Fruit fly (Drosophila melanogaster) whole organism, embryonic: ENCODE measurements around the gene CG14507.

Source experiments
- Abd-B ChIP-seq: fragments of 200-800 bp; sonication (Bioruptor generic); optimal IDR thresholded peaks from 2 replicates; lab custom pipeline; 2018; ENCODE audit warnings: missing biosample characterization, mild to moderate bottlenecking, missing genetic modification characterization, moderate library complexity
- BEAF-32 ChIP-seq: fragments of 200-800 bp; sonication (Bioruptor generic); optimal IDR thresholded peaks from 3 replicates; lab custom pipeline; 2017; ENCODE audit warnings: missing biosample characterization, missing genetic modification characterization, mild to moderate bottlenecking, moderate library complexity, missing genetic modification reagents
- CG11247 ChIP-seq: fragments of 200-800 bp; sonication (Bioruptor generic); IDR thresholded peaks from 2 replicates; pipeline ENCODE4 v1.3.6; 2022; ENCODE audit warnings: missing biosample characterization, missing genetic modification characterization
- CG11695 ChIP-seq: fragments of 200-800 bp; sonication (Bioruptor generic); IDR thresholded peaks from 3 replicates; pipeline ENCODE4 v1.3.6; 2022; ENCODE audit warnings: missing biosample characterization, missing genetic modification characterization
- CG12236 ChIP-seq: fragments of 200-800 bp; sonication (Bioruptor generic); optimal IDR thresholded peaks from 2 replicates; lab custom pipeline; 2016; ENCODE audit warnings: missing biosample characterization, missing genetic modification characterization
- CG12391 ChIP-seq: fragments of 200-800 bp; sonication (Bioruptor generic); optimal IDR thresholded peaks from 3 replicates; lab custom pipeline; 2018; ENCODE audit warnings: missing biosample characterization, mild to moderate bottlenecking, missing genetic modification characterization, moderate library complexity
- CG1647 ChIP-seq: fragments of 200-800 bp; sonication (Bioruptor generic); optimal IDR thresholded peaks from 3 replicates; lab custom pipeline; 2016; ENCODE audit warnings: missing biosample characterization, missing genetic modification characterization
- CG16863 ChIP-seq: fragments of 200-800 bp; sonication (Bioruptor generic); optimal IDR thresholded peaks from 3 replicates; lab custom pipeline; 2016; ENCODE audit warnings: missing biosample characterization, missing genetic modification characterization
- CG2678 ChIP-seq: fragments of 200-800 bp; sonication (Bioruptor generic); optimal IDR thresholded peaks from 3 replicates; lab custom pipeline; 2019; ENCODE audit warnings: missing biosample characterization, mild to moderate bottlenecking, missing genetic modification characterization, moderate library complexity
- CG2875 ChIP-seq: fragments of 200-800 bp; sonication (Bioruptor generic); optimal IDR thresholded peaks from 2 replicates; lab custom pipeline; 2017; ENCODE audit warnings: missing biosample characterization, mild to moderate bottlenecking, missing genetic modification characterization, missing genetic modification reagents
- CG30403 ChIP-seq: fragments of 200-800 bp; sonication (Bioruptor generic); optimal IDR thresholded peaks from 3 replicates; lab custom pipeline; 2016; ENCODE audit warnings: missing biosample characterization, missing genetic modification characterization
- CG31441 ChIP-seq: fragments of 200-800 bp; sonication (Bioruptor generic); IDR thresholded peaks from 2 replicates; pipeline ENCODE4 v1.3.6; 2022; ENCODE audit warnings: missing biosample characterization, missing genetic modification characterization
- CG3163 ChIP-seq: fragments of 200-800 bp; sonication (Bioruptor generic); optimal IDR thresholded peaks from 3 replicates; lab custom pipeline; 2016; ENCODE audit warnings: missing biosample characterization, missing genetic modification characterization
- CG4424 ChIP-seq: fragments of 200-800 bp; sonication (Bioruptor generic); optimal IDR thresholded peaks from 3 replicates; lab custom pipeline; 2016; ENCODE audit warnings: missing biosample characterization, missing genetic modification characterization
- CG7556 ChIP-seq: fragments of 200-800 bp; sonication (Bioruptor generic); optimal IDR thresholded peaks from 2 replicates; lab custom pipeline; 2017; ENCODE audit warnings: missing biosample characterization, mild to moderate bottlenecking, missing genetic modification characterization
- CoRest ChIP-seq: fragments of 200-800 bp; sonication (Bioruptor generic); optimal IDR thresholded peaks from 3 replicates; lab custom pipeline; 2018; ENCODE audit warnings: missing biosample characterization, mild to moderate bottlenecking, missing genetic modification characterization, moderate library complexity
- D ChIP-seq, 2 experiments: fragments of 200-800 bp in 1 of 2; fragments of >200 bp in 1 of 2; sonication (Bioruptor generic) in 1 of 2; optimal IDR thresholded peaks; 2 replicates in 1 of 2; 3 replicates in 1 of 2; lab custom pipeline; 2017; ENCODE audit warnings: mild to moderate bottlenecking in 1 of 2, missing biosample characterization in 1 of 2, missing genetic modification characterization in 1 of 2, missing genetic modification reagents in 1 of 2
- Fer2 ChIP-seq: fragments of 200-800 bp; sonication (Bioruptor generic); optimal IDR thresholded peaks from 2 replicates; lab custom pipeline; 2018; ENCODE audit warnings: missing biosample characterization, mild to moderate bottlenecking, missing genetic modification characterization, moderate library complexity
- H2.0 ChIP-seq: fragments of 200-800 bp; sonication (Bioruptor generic); IDR thresholded peaks from 2 replicates; pipeline ENCODE4 v1.3.6; 2022; ENCODE audit warnings: missing biosample characterization, missing genetic modification characterization
- Lim3 ChIP-seq: fragments of 200-800 bp; sonication (Bioruptor generic); IDR thresholded peaks from 2 replicates; pipeline ENCODE4 v1.3.6; 2022; ENCODE audit warnings: missing biosample characterization, missing genetic modification characterization
- Med ChIP-seq: fragments of 200-800 bp; sonication (Bioruptor generic); peaks from one replicate; lab custom pipeline; 2016; ENCODE audit warnings: missing biosample characterization, missing genetic modification characterization, mild to moderate bottlenecking, inconsistent platforms, moderate library complexity
- Nf-YA ChIP-seq: fragments of 200-800 bp; sonication (Bioruptor generic); IDR thresholded peaks from 2 replicates; pipeline ENCODE4 v1.3.6; 2022; ENCODE audit warnings: missing biosample characterization, missing genetic modification characterization
- Oli ChIP-seq: fragments of 200-800 bp; sonication (Bioruptor generic); optimal IDR thresholded peaks from 2 replicates; lab custom pipeline; 2018; ENCODE audit warnings: missing biosample characterization, mild to moderate bottlenecking, missing genetic modification characterization, moderate library complexity
- PHDP ChIP-seq: fragments of 200-800 bp; sonication (Bioruptor generic); optimal IDR thresholded peaks from 3 replicates; lab custom pipeline; 2018; ENCODE audit warnings: missing biosample characterization, mild to moderate bottlenecking, missing genetic modification characterization, moderate library complexity
- Ravus ChIP-seq: fragments of 200-800 bp; sonication (Bioruptor generic); IDR thresholded peaks from 2 replicates; pipeline ENCODE4 v1.3.6; 2022; ENCODE audit warnings: missing biosample characterization, missing genetic modification characterization
- Spps ChIP-seq: fragments of 200-800 bp; sonication (Bioruptor generic); optimal IDR thresholded peaks from 2 replicates; lab custom pipeline; 2018; ENCODE audit warnings: missing biosample characterization, mild to moderate bottlenecking, missing genetic modification characterization
- Stat92E ChIP-seq, 3 experiments: fragments of >200 bp in 2 of 3; fragments of 200-800 bp in 1 of 3; sonication (Bioruptor generic) in 1 of 3; optimal IDR thresholded peaks; 2 replicates each; lab custom pipeline; 2017 to 2019; ENCODE audit warnings: missing biosample characterization in 3 of 3, missing genetic modification characterization in 3 of 3, mild to moderate bottlenecking in 1 of 3, moderate library complexity in 1 of 3
- Usf ChIP-seq: fragments of 200-800 bp; sonication (Bioruptor generic); optimal IDR thresholded peaks from 2 replicates; lab custom pipeline; 2017; ENCODE audit warnings: missing genotype, missing biosample characterization, missing genetic modification characterization
- ase ChIP-seq: fragments of 200-800 bp; sonication (Bioruptor generic); IDR thresholded peaks from 3 replicates; pipeline ENCODE4 v1.3.6; 2022; ENCODE audit warnings: missing biosample characterization, missing genetic modification characterization
- bsh ChIP-seq, 2 experiments: fragments of 200-800 bp; sonication (Bioruptor generic); optimal IDR thresholded peaks; 2 replicates each; lab custom pipeline; 2017 to 2018; ENCODE audit warnings: mild to moderate bottlenecking in 2 of 2, missing biosample characterization in 2 of 2, missing genetic modification characterization in 2 of 2, moderate library complexity in 1 of 2
- chif ChIP-seq, 2 experiments: fragments of 200-800 bp; sonication (Bioruptor generic); optimal IDR thresholded peaks; 3 replicates each; lab custom pipeline; 2016; ENCODE audit warnings: missing biosample characterization in 2 of 2, missing genetic modification characterization in 2 of 2
- croc ChIP-seq: fragments of 200-800 bp; sonication (Bioruptor generic); conservative IDR thresholded peaks from 3 replicates; pipeline ENCODE4 v1.3.6; 2022; ENCODE audit warnings: missing biosample characterization, missing genetic modification characterization
- da ChIP-seq: fragments of 200-800 bp; sonication (Bioruptor generic); optimal IDR thresholded peaks from 2 replicates; lab custom pipeline; 2016; ENCODE audit warnings: missing biosample characterization, missing genetic modification characterization
- dysf ChIP-seq: fragments of 200-800 bp; sonication (Bioruptor generic); IDR thresholded peaks from 3 replicates; pipeline ENCODE4 v1.3.6; 2022; ENCODE audit warnings: missing biosample characterization, missing genetic modification characterization
- gce ChIP-seq: fragments of 200-800 bp; sonication (Bioruptor generic); IDR thresholded peaks from 3 replicates; pipeline ENCODE4 v1.3.6; 2022; ENCODE audit warnings: missing biosample characterization, missing genetic modification characterization
- gem ChIP-seq: fragments of 200-800 bp; sonication (Bioruptor generic); optimal IDR thresholded peaks from 2 replicates; lab custom pipeline; 2019; ENCODE audit warnings: missing biosample characterization, mild to moderate bottlenecking, missing genetic modification characterization, moderate library complexity
- gro ChIP-seq: fragments of 200-800 bp; sonication (Bioruptor generic); optimal IDR thresholded peaks from 2 replicates; lab custom pipeline; 2016; ENCODE audit warnings: missing biosample characterization, missing genetic modification characterization
- hth ChIP-seq: fragments of >200 bp; optimal IDR thresholded peaks from 2 replicates; lab custom pipeline; 2017; ENCODE audit warnings: inconsistent platforms
- lilli ChIP-seq: fragments of 200-800 bp; sonication (Bioruptor generic); optimal IDR thresholded peaks from 3 replicates; lab custom pipeline; 2016; ENCODE audit warnings: missing biosample characterization, missing genetic modification characterization
- oc ChIP-seq: fragments of 200-800 bp; sonication (Bioruptor generic); optimal IDR thresholded peaks from 2 replicates; lab custom pipeline; 2018; ENCODE audit warnings: missing biosample characterization, mild to moderate bottlenecking, missing genetic modification characterization, moderate library complexity
- sens ChIP-seq: fragments of 200-800 bp; sonication (Bioruptor generic); peaks from one replicate; lab custom pipeline; 2016; ENCODE audit warnings: missing biosample characterization, missing genetic modification characterization
- sqz ChIP-seq: fragments of 200-800 bp; sonication (Bioruptor generic); optimal IDR thresholded peaks from 3 replicates; lab custom pipeline; 2018; ENCODE audit warnings: missing biosample characterization, mild to moderate bottlenecking, missing genetic modification characterization
- stwl ChIP-seq: fragments of 200-800 bp; sonication (Bioruptor generic); optimal IDR thresholded peaks from 3 replicates; lab custom pipeline; 2018; ENCODE audit warnings: missing biosample characterization, mild to moderate bottlenecking, missing genetic modification characterization, moderate library complexity
- vnd ChIP-seq: fragments of 200-800 bp; sonication (Bioruptor generic); IDR thresholded peaks from 3 replicates; pipeline ENCODE4 v1.3.6; 2022; ENCODE audit warnings: missing biosample characterization, missing genetic modification characterization; ENCODE audit not compliant: partially characterized antibody

The CG14507 gene

dm6 chr3R:29196967-29197611, 30.4 kb downstream of the CG14507 start, which contains the start of gene CG14515 (continued):
- TF ChIP-seq Spps (no peak), gem (tag; lab: Kevin White, UChicago) (peak; percentile 38), Lim3 (GFP tag; lab: Robert Waterston, UW) (no peak), Abd-B (GFP tag; lab: Kevin White, UChicago) (peak; percentile 7), Fer2 (tag; lab: Kevin White, UChicago) (no peak), dysf (0 out of 3 replicates have a peak, but pooled peaks have one; percentile 30), CG31441 (peak; percentile 39; the same call in 1 of the 2 replicates), D (optimal IDR thresholded peaks at IDR 0.05; lab: Kevin White, UChicago) (no peak), D (GFP tag; optimal IDR thresholded peaks at IDR 0.05; lab: Kevin White, UChicago) (peak; percentile 21), ase (0 out of 3 replicates have a peak, but pooled peaks have one; percentile 16), CG2678 (tag; lab: Kevin White, UChicago) (peak; percentile 20), CG4424 (GFP tag; lab: Kevin White, UChicago) (peak; percentile 21), Nf-YA (GFP tag; lab: Robert Waterston, UW) (no peak), CG30403 (GFP tag; lab: Kevin White, UChicago) (no peak), Usf (GFP tag; lab: Kevin White, UChicago) (no peak), gro (GFP tag; lab: Kevin White, UChicago) (no peak), CG12391 (no peak), sens (GFP tag; lab: Kevin White, UChicago) (peak; percentile 76), da (GFP tag; lab: Kevin White, UChicago) (no peak), Stat92E (GFP tag; optimal IDR thresholded peaks at IDR 0.05; lab: Kevin White, UChicago) (no peak), vnd (GFP tag; lab: Robert Waterston, UW) (no peak), PHDP (no peak), lilli (GFP tag; lab: Kevin White, UChicago) (no peak), CG12236 (no peak), BEAF-32 (GFP tag; lab: Kevin White, UChicago) (no peak), gce (GFP tag; lab: Robert Waterston, UW) (no peak), sqz (GFP tag; lab: Kevin White, UChicago) (no peak), Med (GFP tag; lab: Kevin White, UChicago) (peak; percentile 40), stwl (tag; lab: Kevin White, UChicago) (no peak), oc (tag; lab: Kevin White, UChicago) (no peak), CG3163 (GFP tag; lab: Kevin White, UChicago) (no peak), CG1647 (no peak), hth (lab: Kevin White, UChicago) (no peak), chif (GFP tag; optimal IDR thresholded peaks at IDR 0.05; lab: Kevin White, UChicago) (no peak), CG16863 (GFP tag; lab: Kevin White, UChicago) (no peak), bsh (GFP tag; optimal IDR thresholded peaks at IDR 0.05; lab: Kevin White, UChicago) (no peak), croc (GFP tag; lab: Robert Waterston, UW) (no peak), Ravus (GFP tag; lab: Robert Waterston, UW) (no peak), CG7556 (GFP tag; lab: Kevin White, UChicago) (peak; percentile 39), CG11247 (no peak), H2.0 (no peak), CoRest (peak; percentile 11), Oli (tag; lab: Kevin White, UChicago) (peak; percentile 13), CG2875 (GFP tag; lab: Kevin White, UChicago) (no peak), CG11695 (GFP tag; lab: Robert Waterston, UW) (0 out of 3 replicates have a peak, but pooled peaks have one; percentile 12)
